Worm (Caenorhabditis elegans) whole organism, midembryonic: ENCODE results near the gene fbxc-33.

ENCODE experiments used
- T22C8.4 ChIP-seq: fragments of 200-800 bp; sonication (Bioruptor generic); IDR thresholded peaks from 2 replicates; pipeline ENCODE4 v1.3.6; 2022; ENCODE audit warnings: missing genetic modification characterization, missing compliant biosample characterization
- cog-1 ChIP-seq: sonication (generic microtip); optimal IDR thresholded peaks from 2 replicates; lab custom pipeline; 2016; ENCODE audit warnings: missing genetic modification characterization, missing compliant biosample characterization
- flt-1 ChIP-seq: fragments of 200-800 bp; sonication (Bioruptor generic); IDR thresholded peaks from 2 replicates; pipeline ENCODE4 v1.3.6; 2022; ENCODE audit warnings: missing genetic modification characterization, missing compliant biosample characterization
- med-1 ChIP-seq: sonication (generic microtip); optimal IDR thresholded peaks from 2 replicates; lab custom pipeline; 2017; ENCODE audit warnings: missing genetic modification characterization, mild to moderate bottlenecking, missing compliant biosample characterization, antibody characterized with exemption, missing genetic modification reagents; ENCODE audit not compliant: insufficient read depth
- ref-1 ChIP-seq: fragments of 200-800 bp; sonication (Bioruptor generic); conservative IDR thresholded peaks from 2 replicates; pipeline ENCODE4 v1.3.6; 2022; ENCODE audit warnings: missing genetic modification reagents, missing genetic modification characterization, missing compliant biosample characterization
- tab-1 ChIP-seq: fragments of 200-800 bp; sonication (Bioruptor generic); IDR thresholded peaks from 2 replicates; pipeline ENCODE4 v1.3.6; 2022; ENCODE audit warnings: missing genetic modification characterization, missing compliant biosample characterization
- ztf-23 ChIP-seq: fragments of 200-800 bp; sonication (Bioruptor generic); IDR thresholded peaks from 2 replicates; pipeline ENCODE4 v1.3.6; 2022; ENCODE audit warnings: missing genetic modification reagents, missing genetic modification characterization, missing compliant biosample characterization
- ztf-29 ChIP-seq: fragments of 200-800 bp; sonication (Bioruptor generic); IDR thresholded peaks from 2 replicates; pipeline ENCODE4 v1.3.6; 2022; ENCODE audit warnings: missing genetic modification reagents, missing genetic modification characterization, missing compliant biosample characterization

- TF ChIP-seq cog-1 (tag; lab: Kevin White, UChicago) = no peak
- no peak for TF ChIP-seq med-1 (GFP tag; lab: Kevin White, UChicago)
- TF ChIP-seq tab-1 = no peak
- TF ChIP-seq T22C8.4 (GFP tag; lab: Robert Waterston, UW) = no peak
- no peak for TF ChIP-seq flt-1 (GFP tag; lab: Robert Waterston, UW)
- TF ChIP-seq ref-1 (GFP tag; lab: Robert Waterston, UW) = no peak
- no peak for TF ChIP-seq ztf-23 (GFP tag; lab: Robert Waterston, UW)
- no peak for TF ChIP-seq ztf-29 (GFP tag; lab: Robert Waterston, UW)
These were observed 11.8 kb upstream of the fbxc-33 start, which contains the start of gene T07D3.2 for ce11 chrII:901632-902031.
